Fruit fly (Drosophila melanogaster): ENCODE measurements around the gene Xrcc2.
A peak's percentile ranks its signal among the peaks of the same experiment; 100 is the strongest.

Gene Xrcc2

DNA sequence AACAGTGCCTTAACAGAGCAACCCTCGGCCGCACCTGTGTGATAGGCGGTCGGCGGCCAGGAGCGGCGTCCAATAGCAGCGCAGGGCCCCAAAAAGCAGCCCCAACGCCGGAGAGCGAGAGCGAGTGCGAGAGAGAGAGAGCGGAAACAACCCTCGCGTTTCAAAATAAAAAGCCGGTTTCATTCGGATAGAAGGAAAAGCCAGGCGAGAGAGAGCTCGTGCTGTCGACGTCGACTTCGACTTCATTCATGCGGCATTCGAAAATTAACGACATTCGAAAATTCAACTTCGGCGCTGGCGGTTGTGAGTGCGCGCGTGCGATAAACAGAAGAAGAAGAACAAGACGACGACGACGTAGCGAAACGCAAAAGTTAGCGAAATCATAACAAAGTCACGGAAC lies 34.5 kb downstream of the Xrcc2 start:
- TF ChIP-seq onecut (GFP tag; IDR thresholded peaks at IDR 0.05), result no peak
- TF ChIP-seq CG6791 (GFP tag; IDR thresholded peaks at IDR 0.05; ENCODE audit: partially characterized antibody), result 0 out of 3 replicates have a peak, but pooled peaks have one; percentile 9
- no peak for TF ChIP-seq Eip74EF (GFP tag; optimal IDR thresholded peaks at IDR 0.05)
- TF ChIP-seq CG1647 (GFP tag; optimal IDR thresholded peaks at IDR 0.05), result no peak
- peak; percentile 1 for TF ChIP-seq mirr (GFP tag; optimal IDR thresholded peaks at IDR 0.05)
- peak; percentile 37 for TF ChIP-seq Fer1 (GFP tag; optimal IDR thresholded peaks at IDR 0.05)
- TF ChIP-seq so (GFP tag; IDR thresholded peaks at IDR 0.05), result no peak
- TF ChIP-seq ewg (GFP tag; optimal IDR thresholded peaks at IDR 0.05), result no peak
- TF ChIP-seq yki (optimal IDR thresholded peaks at IDR 0.05), result peak; percentile 73
- TF ChIP-seq Doc3 (GFP tag; IDR thresholded peaks at IDR 0.05; ENCODE audit: partially characterized antibody), result 0 out of 3 replicates have a peak, but pooled peaks have one; percentile 14
- peak; percentile 24 for TF ChIP-seq kah (GFP tag; optimal IDR thresholded peaks at IDR 0.05)
- peak; percentile 88 for TF ChIP-seq CG17385 (GFP tag; optimal IDR thresholded peaks at IDR 0.05)
- peak; percentile 73 for TF ChIP-seq Jarid2 (GFP tag; optimal IDR thresholded peaks at IDR 0.05)
- TF ChIP-seq Med (GFP tag), result peak; percentile 76
- TF ChIP-seq CG11456 (GFP tag; IDR thresholded peaks at IDR 0.05), result no peak
- TF ChIP-seq kay (GFP tag; optimal IDR thresholded peaks at IDR 0.05), result no peak
- peak; percentile 45; the same call in 1 of the 2 replicates for TF ChIP-seq Nf-YA (GFP tag; IDR thresholded peaks at IDR 0.05)
- peak; percentile 25 for TF ChIP-seq CG11504 (tag; optimal IDR thresholded peaks at IDR 0.05)
- peak; percentile 38 for TF ChIP-seq nom (GFP tag; optimal IDR thresholded peaks at IDR 0.05)
- TF ChIP-seq CG10366 (GFP tag; IDR thresholded peaks at IDR 0.05), result no peak
- peak; percentile 80 to 91 for TF ChIP-seq Trl (optimal IDR thresholded peaks at IDR 0.05)
- peak; percentile 7 for TF ChIP-seq Trl (GFP tag; optimal IDR thresholded peaks at IDR 0.05)
- TF ChIP-seq Adf1 (GFP tag; IDR thresholded peaks at IDR 0.05), result peak; percentile 85
- TF ChIP-seq pzg (GFP tag; optimal IDR thresholded peaks at IDR 0.05), result no peak
- peak; percentile 26 for TF ChIP-seq lab (GFP tag; optimal IDR thresholded peaks at IDR 0.05)
- TF ChIP-seq ci (GFP tag; IDR thresholded peaks at IDR 0.05), result peak; percentile 30; the same call in 1 of the 3 replicates
- no peak for TF ChIP-seq grau (tag; optimal IDR thresholded peaks at IDR 0.05)
- no peak for TF ChIP-seq CG4328 (GFP tag; optimal IDR thresholded peaks at IDR 0.05)
- no peak for TF ChIP-seq Dip3 (GFP tag; optimal IDR thresholded peaks at IDR 0.05)
- peak; percentile 45 for TF ChIP-seq CG1832 (GFP tag; optimal IDR thresholded peaks at IDR 0.05)
- peak; percentile 13 for TF ChIP-seq gem (tag; optimal IDR thresholded peaks at IDR 0.05)
- TF ChIP-seq bbx (GFP tag; IDR thresholded peaks at IDR 0.05; ENCODE audit: partially characterized antibody), result 0 out of 2 replicates have a peak, but pooled peaks have one; percentile 20
- peak; percentile 33; the same call in 1 of the 2 replicates for TF ChIP-seq seq (GFP tag; IDR thresholded peaks at IDR 0.05)
- peak; percentile 95 for TF ChIP-seq Deaf1 (tag; optimal IDR thresholded peaks at IDR 0.05)
- no peak for TF ChIP-seq usp (GFP tag; optimal IDR thresholded peaks at IDR 0.05)
- peak; percentile 55 for TF ChIP-seq abd-A (tag; optimal IDR thresholded peaks at IDR 0.05)
- TF ChIP-seq Opbp (GFP tag; IDR thresholded peaks at IDR 0.05; ENCODE audit: partially characterized antibody), result peak; percentile 39; the same call in 1 of the 3 replicates
- no peak for TF ChIP-seq Bteb2 (GFP tag; optimal IDR thresholded peaks at IDR 0.05)
- TF ChIP-seq CG8359 (GFP tag; optimal IDR thresholded peaks at IDR 0.05; ENCODE audit: borderline replicate concordance), result no peak
- TF ChIP-seq CG2889 (GFP tag; IDR thresholded peaks at IDR 0.05), result no peak
- peak; percentile 97 for TF ChIP-seq Nf-YB (GFP tag; optimal IDR thresholded peaks at IDR 0.05)
- peak; percentile 67; the same call in 1 of the 2 replicates for TF ChIP-seq ttk (GFP tag; IDR thresholded peaks at IDR 0.05)
- no peak for TF ChIP-seq CG2202 (tag; optimal IDR thresholded peaks at IDR 0.05)
- TF ChIP-seq Bgb (GFP tag; IDR thresholded peaks at IDR 0.05; ENCODE audit: partially characterized antibody), result peak; percentile 64
- TF ChIP-seq MTF-1 (GFP tag; optimal IDR thresholded peaks at IDR 0.05; ENCODE audit: borderline replicate concordance), result no peak
- TF ChIP-seq Sox100B (GFP tag; optimal IDR thresholded peaks at IDR 0.05), result no peak
- TF ChIP-seq tna (GFP tag; IDR thresholded peaks at IDR 0.05; ENCODE audit: partially characterized antibody), result 0 out of 2 replicates have a peak, but pooled peaks have one; percentile 22
- TF ChIP-seq Sox102F (GFP tag; optimal IDR thresholded peaks at IDR 0.05), result no peak
- TF ChIP-seq CG13287 (GFP tag; IDR thresholded peaks at IDR 0.05; ENCODE audit: partially characterized antibody), result peak; percentile 29; the same call in 1 of the 2 replicates

Data from whole organism, embryonic.